Fruit fly (Drosophila melanogaster) whole organism, adult: ENCODE measurements around the gene CG11052.

Source experiments
- CG12768 ChIP-seq: fragments of 200-800 bp; sonication (Bioruptor generic); optimal IDR thresholded peaks from 2 replicates; lab custom pipeline; 2017; ENCODE audit warnings: missing biosample characterization, missing genetic modification characterization, mild to moderate bottlenecking, moderate library complexity, missing genetic modification reagents
- CG14711 ChIP-seq: fragments of 200-800 bp; sonication (Bioruptor generic); optimal IDR thresholded peaks from 2 replicates; lab custom pipeline; 2018; ENCODE audit warnings: missing biosample characterization, mild to moderate bottlenecking, missing genetic modification characterization, moderate library complexity
- CG33017 ChIP-seq: fragments of 200-800 bp; sonication (Bioruptor generic); optimal IDR thresholded peaks from 2 replicates; lab custom pipeline; 2018; ENCODE audit warnings: missing biosample characterization, mild to moderate bottlenecking, missing genetic modification characterization, moderate library complexity
- CG5204 ChIP-seq: fragments of 200-800 bp; sonication (Bioruptor generic); optimal IDR thresholded peaks from 2 replicates; lab custom pipeline; 2016; ENCODE audit warnings: missing biosample characterization, missing genetic modification characterization
- CG7045 ChIP-seq: fragments of 200-800 bp; sonication (Bioruptor generic); optimal IDR thresholded peaks from 2 replicates; lab custom pipeline; 2017; ENCODE audit warnings: missing biosample characterization, mild to moderate bottlenecking, missing genetic modification characterization
- CG7101 ChIP-seq: fragments of 200-800 bp; sonication (Bioruptor generic); optimal IDR thresholded peaks from 2 replicates; lab custom pipeline; 2018; ENCODE audit warnings: missing biosample characterization, mild to moderate bottlenecking, missing genetic modification characterization, moderate library complexity
- Crg-1 ChIP-seq: fragments of 200-800 bp; sonication (Bioruptor generic); optimal IDR thresholded peaks from 2 replicates; lab custom pipeline; 2016; ENCODE audit warnings: missing biosample characterization, missing genetic modification characterization
- Hr96 ChIP-seq: fragments of 200-800 bp; sonication (Bioruptor generic); optimal IDR thresholded peaks from 2 replicates; lab custom pipeline; 2016; ENCODE audit warnings: missing biosample characterization, missing genetic modification characterization
- kay ChIP-seq: fragments of 200-800 bp; sonication (Bioruptor generic); peaks from one replicate; lab custom pipeline; 2016; ENCODE audit warnings: missing biosample characterization, missing genetic modification characterization, borderline replicate concordance
- toe ChIP-seq: fragments of 200-800 bp; sonication (Bioruptor generic); optimal IDR thresholded peaks from 2 replicates; lab custom pipeline; 2016; ENCODE audit warnings: missing biosample characterization, missing genetic modification characterization

dm6 chr3R:7994629-7995028 lies 14.5 kb downstream of the CG11052 start:
- TF ChIP-seq Crg-1 (GFP tag; lab: Kevin White, UChicago) (no peak), CG7101 (tag; lab: Kevin White, UChicago) (no peak), CG5204 (GFP tag; lab: Kevin White, UChicago) (no peak), CG12768 (GFP tag; lab: Kevin White, UChicago) (no peak), toe (no peak), CG33017 (tag; lab: Kevin White, UChicago) (no peak), kay (GFP tag; lab: Kevin White, UChicago) (no peak), Hr96 (no peak), CG14711 (tag; lab: Kevin White, UChicago) (no peak), CG7045 (GFP tag; lab: Kevin White, UChicago) (no peak)
